Worm (Caenorhabditis elegans) whole organism, L4 larva: ENCODE results near the gene mmcm-1.
A peak's percentile ranks its signal among the peaks of the same experiment; 100 is the strongest.

Source experiments
- D1046.2 ChIP-seq: fragments of 200-800 bp; sonication (Bioruptor generic); IDR thresholded peaks from 2 replicates; pipeline ENCODE4 v1.3.6; 2022; ENCODE audit warnings: missing genetic modification characterization, missing compliant biosample characterization
- F10B5.3 ChIP-seq: sonication (generic microtip); optimal IDR thresholded peaks from 2 replicates; lab custom pipeline; 2016; ENCODE audit warnings: mild to moderate bottlenecking, missing genetic modification characterization, missing compliant biosample characterization
- F26F4.8 ChIP-seq: fragments of 200-800 bp; sonication (Bioruptor generic); conservative IDR thresholded peaks from 2 replicates; pipeline ENCODE4 v1.3.6; 2022; ENCODE audit warnings: missing genetic modification characterization, missing compliant biosample characterization
- F37D6.2 ChIP-seq: sonication (generic microtip); optimal IDR thresholded peaks from 2 replicates; lab custom pipeline; 2016; ENCODE audit warnings: mild to moderate bottlenecking, missing genetic modification characterization, missing compliant biosample characterization
- R02D3.7 ChIP-seq: fragments of 150-350 bp; sonication (generic microtip); optimal IDR thresholded peaks from 3 replicates; lab custom pipeline; 2014; ENCODE audit warnings: missing biosample characterization, missing genetic modification characterization
- Y75B8A.6 ChIP-seq: fragments of 200-800 bp; sonication (Bioruptor generic); IDR thresholded peaks from 2 replicates; pipeline ENCODE4 v1.3.6; 2022; ENCODE audit warnings: missing genetic modification reagents, missing genetic modification characterization, missing compliant biosample characterization
- aly-2 ChIP-seq: sonication (generic microtip); optimal IDR thresholded peaks from 2 replicates; lab custom pipeline; 2018; ENCODE audit warnings: missing biosample characterization, missing genetic modification characterization
- ama-1 ChIP-seq: fragments of 150-350 bp; optimal IDR thresholded peaks from 2 replicates; lab custom pipeline; 2014; ENCODE audit warnings: inconsistent platforms, mixed read lengths
- ceh-44 ChIP-seq: fragments of 200-800 bp; sonication (Bioruptor generic); IDR thresholded peaks from 2 replicates; pipeline ENCODE4 v1.3.6; 2022; ENCODE audit warnings: missing genetic modification reagents, missing genetic modification characterization, missing compliant biosample characterization
- ceh-62 ChIP-seq: sonication (generic microtip); optimal IDR thresholded peaks from 2 replicates; lab custom pipeline; 2017; ENCODE audit warnings: missing biosample characterization, missing genetic modification characterization
- daf-16 ChIP-seq, 3 experiments: sonication (generic microtip); optimal IDR thresholded peaks; 2 replicates each; lab custom pipeline; 2016 to 2017; ENCODE audit warnings: missing genetic modification characterization in 3 of 3, missing genetic modification reagents in 3 of 3, mild to moderate bottlenecking in 2 of 3, missing compliant biosample characterization in 2 of 3, missing biosample characterization in 1 of 3, moderate library complexity in 1 of 3
- daf-8 ChIP-seq: fragments of 200-800 bp; sonication (Bioruptor generic); IDR thresholded peaks from 2 replicates; pipeline ENCODE4 v1.3.6; 2022; ENCODE audit warnings: missing genetic modification characterization, missing compliant biosample characterization
- dmd-6 ChIP-seq: fragments of 200-800 bp; sonication (Bioruptor generic); IDR thresholded peaks from 2 replicates; pipeline ENCODE4 v1.3.6; 2022; ENCODE audit warnings: missing genetic modification reagents, missing genetic modification characterization, missing compliant biosample characterization
- dve-1 ChIP-seq: sonication (generic microtip); optimal IDR thresholded peaks from 2 replicates; lab custom pipeline; 2017; ENCODE audit warnings: antibody characterized with exemption, mild to moderate bottlenecking, missing genetic modification characterization, missing compliant biosample characterization; ENCODE audit not compliant: insufficient read depth
- egl-43 ChIP-seq: fragments of 200-800 bp; sonication (Bioruptor generic); IDR thresholded peaks from 2 replicates; pipeline ENCODE4 v1.3.6; 2022; ENCODE audit warnings: missing genetic modification reagents, missing genetic modification characterization, missing compliant biosample characterization
- gei-8 ChIP-seq: fragments of 200-800 bp; sonication (Bioruptor generic); optimal IDR thresholded peaks from 2 replicates; lab custom pipeline; 2018; ENCODE audit warnings: mild to moderate bottlenecking, missing genetic modification characterization, missing compliant biosample characterization
- hif-1 ChIP-seq, 2 experiments: sonication (generic microtip); optimal IDR thresholded peaks; 2 replicates each; lab custom pipeline; 2016 to 2017; ENCODE audit warnings: missing compliant biosample characterization in 2 of 2, missing genetic modification characterization in 2 of 2, missing genetic modification reagents in 2 of 2, missing genotype in 2 of 2, mild to moderate bottlenecking in 1 of 2
- hlh-11 ChIP-seq: fragments of 200-800 bp; sonication (Bioruptor generic); optimal IDR thresholded peaks from 2 replicates; lab custom pipeline; 2018; ENCODE audit warnings: mild to moderate bottlenecking, missing genetic modification characterization, missing compliant biosample characterization
- hlh-30 ChIP-seq: sonication (generic microtip); optimal IDR thresholded peaks from 2 replicates; lab custom pipeline; 2017; ENCODE audit warnings: antibody characterized with exemption, mild to moderate bottlenecking, missing genetic modification characterization, missing compliant biosample characterization; ENCODE audit not compliant: insufficient read depth
- hmg-1.1 ChIP-seq: fragments of 200-800 bp; sonication (Bioruptor generic); IDR thresholded peaks from 2 replicates; pipeline ENCODE4 v1.3.6; 2022; ENCODE audit warnings: missing genetic modification reagents, missing genetic modification characterization, missing compliant biosample characterization
- lin-13 ChIP-seq: fragments of 150-350 bp; optimal IDR thresholded peaks from 2 replicates; lab custom pipeline; 2014; ENCODE audit warnings: missing biosample characterization, missing genetic modification reagents, missing genetic modification characterization
- madf-5 ChIP-seq, 2 experiments: fragments of 200-800 bp; sonication (Bioruptor generic); IDR thresholded peaks; 2 replicates each; pipeline ENCODE4 v1.3.6; 2022; ENCODE audit warnings: missing compliant biosample characterization in 2 of 2, missing genetic modification characterization in 2 of 2
- mdl-1 ChIP-seq, 2 experiments: fragments of 150-350 bp in 1 of 2; sonication (generic microtip) in 1 of 2; optimal IDR thresholded peaks; 2 replicates each; lab custom pipeline; 2014 to 2017; ENCODE audit warnings: missing biosample characterization in 2 of 2, missing genetic modification characterization in 2 of 2
- mxl-2 ChIP-seq: fragments of 200-800 bp; sonication (Bioruptor generic); conservative IDR thresholded peaks from 2 replicates; pipeline ENCODE4 v1.3.6; 2022; ENCODE audit warnings: missing genetic modification reagents, missing genetic modification characterization, missing compliant biosample characterization
- mxl-3 ChIP-seq: fragments of 200-800 bp; sonication (Bioruptor generic); optimal IDR thresholded peaks from 2 replicates; lab custom pipeline; 2018; ENCODE audit warnings: mild to moderate bottlenecking, missing genetic modification characterization, missing compliant biosample characterization
- nhr-10 ChIP-seq: fragments of 150-350 bp; optimal IDR thresholded peaks from 2 replicates; lab custom pipeline; 2014; ENCODE audit warnings: missing biosample characterization, missing genetic modification characterization
- nhr-11 ChIP-seq: fragments of 150-350 bp; optimal IDR thresholded peaks from 2 replicates; lab custom pipeline; 2014; ENCODE audit warnings: missing biosample characterization, missing genetic modification characterization
- nhr-111 ChIP-seq: fragments of 200-800 bp; sonication (Bioruptor generic); optimal IDR thresholded peaks from 2 replicates; lab custom pipeline; 2018; ENCODE audit warnings: mild to moderate bottlenecking, missing genetic modification characterization, missing compliant biosample characterization
- nhr-237 ChIP-seq: sonication (generic microtip); optimal IDR thresholded peaks from 2 replicates; lab custom pipeline; 2017; ENCODE audit warnings: missing biosample characterization, missing genetic modification characterization
- nhr-28 ChIP-seq: fragments of 150-350 bp; optimal IDR thresholded peaks from 2 replicates; lab custom pipeline; 2014; ENCODE audit warnings: missing biosample characterization, missing genetic modification characterization
- nhr-48 ChIP-seq: sonication (generic microtip); optimal IDR thresholded peaks from 2 replicates; lab custom pipeline; 2016; ENCODE audit warnings: mild to moderate bottlenecking, missing genetic modification characterization, missing compliant biosample characterization
- nhr-6 ChIP-seq: fragments of 150-350 bp; optimal IDR thresholded peaks from 2 replicates; lab custom pipeline; 2014; ENCODE audit warnings: missing biosample characterization, missing genetic modification characterization
- nhr-77 ChIP-seq: fragments of 150-350 bp; optimal IDR thresholded peaks from 2 replicates; lab custom pipeline; 2014; ENCODE audit warnings: missing biosample characterization, missing genetic modification characterization
- php-3 ChIP-seq: fragments of 200-800 bp; sonication (Bioruptor generic); IDR thresholded peaks from 2 replicates; pipeline ENCODE4 v1.3.6; 2022; ENCODE audit warnings: missing genetic modification reagents, missing genetic modification characterization, missing compliant biosample characterization
- rbr-2 ChIP-seq: sonication (generic microtip); optimal IDR thresholded peaks from 2 replicates; lab custom pipeline; 2016; ENCODE audit warnings: missing genotype, missing genetic modification characterization, missing compliant biosample characterization
- sdz-12 ChIP-seq: fragments of 200-800 bp; sonication (Bioruptor generic); optimal IDR thresholded peaks from 2 replicates; lab custom pipeline; 2018; ENCODE audit warnings: mild to moderate bottlenecking, missing genetic modification characterization, missing compliant biosample characterization
- set-16 ChIP-seq: fragments of 200-800 bp; sonication (Bioruptor generic); IDR thresholded peaks from 2 replicates; pipeline ENCODE4 v1.3.6; 2022; ENCODE audit warnings: missing genetic modification reagents, missing genetic modification characterization, missing compliant biosample characterization
- spr-1 ChIP-seq: sonication (generic microtip); optimal IDR thresholded peaks from 2 replicates; lab custom pipeline; 2016; ENCODE audit warnings: mild to moderate bottlenecking, missing genetic modification characterization, missing compliant biosample characterization
- spr-3 ChIP-seq: fragments of 200-800 bp; sonication (Bioruptor generic); optimal IDR thresholded peaks from 2 replicates; lab custom pipeline; 2018; ENCODE audit warnings: mild to moderate bottlenecking, missing genetic modification characterization, missing compliant biosample characterization
- unc-62 ChIP-seq, 3 experiments: fragments of 150-350 bp in 1 of 3; sonication (generic microtip); optimal IDR thresholded peaks in 2 of 3; peaks in 1 of 3; 1 replicate in 1 of 3; 2 replicates in 2 of 3; lab custom pipeline; 2014 to 2017; ENCODE audit warnings: missing biosample characterization in 3 of 3, missing genetic modification characterization in 3 of 3, missing genetic modification reagents in 3 of 3, missing genotype in 1 of 3
- zfp-3 ChIP-seq: fragments of 200-800 bp; sonication (Bioruptor generic); conservative IDR thresholded peaks from 2 replicates; pipeline ENCODE4 v1.3.6; 2022; ENCODE audit warnings: missing genetic modification reagents, missing genetic modification characterization, missing compliant biosample characterization
- zip-2 ChIP-seq: fragments of 150-350 bp; optimal IDR thresholded peaks from 2 replicates; lab custom pipeline; 2014; ENCODE audit warnings: missing biosample characterization, missing genetic modification characterization

mmcm-1 gene

DNA sequence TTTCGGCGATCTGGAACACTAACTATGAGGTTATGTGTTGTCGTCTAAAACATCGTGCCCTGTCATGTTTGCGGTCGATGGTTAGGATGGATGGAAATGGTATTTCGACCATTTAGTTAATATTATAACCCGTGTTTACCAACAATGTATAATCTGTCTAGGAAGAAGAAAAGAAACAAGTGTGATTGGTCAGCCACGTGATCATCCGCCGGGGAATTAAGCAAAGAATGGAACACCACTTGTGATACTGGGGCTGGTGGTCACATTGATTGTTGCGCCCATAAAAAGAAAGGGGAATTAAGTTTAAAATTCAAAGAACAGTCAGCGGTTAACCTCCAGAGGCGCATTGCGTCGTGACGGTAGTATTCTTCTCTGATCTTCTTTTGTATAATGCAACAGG lies 31.9 kb downstream of the mmcm-1 start (continued):
- TF ChIP-seq spr-1 (tag; lab: Kevin White, UChicago) (no peak), lin-13 (GFP tag; lab: Kevin White, UChicago) (peak; percentile 19), Y75B8A.6 (GFP tag; lab: Robert Waterston, UW) (no peak), rbr-2 (no peak), sdz-12 (GFP tag; lab: Kevin White, UChicago) (no peak), nhr-6 (tag; lab: Kevin White, UChicago) (no peak), daf-8 (no peak), nhr-111 (no peak), egl-43 (GFP tag; lab: Robert Waterston, UW) (no peak)

DNA sequence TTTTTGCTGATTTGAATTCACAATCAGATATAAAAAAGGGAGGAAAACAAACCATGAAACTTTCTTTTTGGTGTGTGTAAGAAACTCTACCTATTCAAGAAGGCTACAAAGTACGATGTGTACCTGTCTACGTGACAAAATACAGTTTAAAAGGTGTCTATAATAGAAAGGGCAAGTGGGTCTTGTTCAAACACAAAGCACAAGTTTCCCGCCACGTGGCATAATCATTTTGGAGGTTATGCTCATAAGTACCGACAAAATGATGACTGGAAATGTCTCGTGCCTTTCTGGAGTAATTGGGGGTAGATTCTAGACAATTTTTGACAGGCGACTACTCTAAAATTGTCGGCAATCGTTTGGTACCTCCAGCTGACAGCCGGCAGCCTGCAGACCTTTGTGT lies 32.6 kb downstream of the mmcm-1 start:
- TF ChIP-seq F37D6.2 (tag; lab: Kevin White, UChicago) (no peak), ceh-44 (GFP tag; lab: Robert Waterston, UW) (no peak), hlh-11 (peak; percentile 35), madf-5 (GFP tag; IDR thresholded peaks at IDR 0.05; lab: Robert Waterston, UW) (no peak; a peak in 1 of 4 replicates), F26F4.8 (GFP tag; lab: Robert Waterston, UW) (no peak), daf-16 (GFP tag; optimal IDR thresholded peaks at IDR 0.05; lab: Kevin White, UChicago) (no peak), daf-16 (tag; optimal IDR thresholded peaks at IDR 0.05; lab: Kevin White, UChicago) (peak; percentile 17), D1046.2 (GFP tag; lab: Robert Waterston, UW) (no peak), R02D3.7 (tag; lab: Kevin White, UChicago) (no peak), daf-8 (no peak), ama-1 (no peak), hlh-30 (peak; percentile 30), spr-3 (GFP tag; lab: Kevin White, UChicago) (no peak), hif-1 (tag; optimal IDR thresholded peaks at IDR 0.05; lab: Kevin White, UChicago) (peak in 1 of 2 experiments; percentile 93), ceh-62 (tag; lab: Kevin White, UChicago) (no peak), dmd-6 (GFP tag; lab: Robert Waterston, UW) (peak; percentile 74), dve-1 (tag; lab: Kevin White, UChicago) (peak; percentile 47), zfp-3 (GFP tag; lab: Robert Waterston, UW) (0 out of 2 replicates have a peak, but pooled peaks have one; percentile 14), nhr-28 (tag; lab: Kevin White, UChicago) (peak; percentile 67), F10B5.3 (tag; lab: Kevin White, UChicago) (no peak)

DNA sequence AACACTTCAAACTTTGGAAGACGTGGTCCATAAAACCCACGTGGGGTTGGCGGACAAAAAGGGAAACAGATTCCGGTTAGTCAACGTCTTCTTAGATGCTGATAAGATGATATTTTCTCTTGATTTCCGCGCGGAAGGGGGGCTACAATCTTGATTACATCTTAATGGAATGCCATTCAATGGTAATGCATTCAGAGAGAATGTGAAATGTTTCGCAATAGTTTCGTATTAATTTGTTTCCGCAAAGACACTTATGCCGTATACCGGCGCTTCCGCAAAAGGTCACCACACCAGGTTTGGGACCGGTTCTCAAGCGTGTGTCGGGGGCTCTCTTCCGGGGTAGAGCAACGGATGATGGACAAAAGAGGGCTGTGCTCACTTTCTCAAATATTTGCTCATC lies 33.0 kb downstream of the mmcm-1 start:
- no peak for TF ChIP-seq gei-8
- TF ChIP-seq nhr-77: no peak
- TF ChIP-seq nhr-237 (tag; lab: Kevin White, UChicago): no peak
- no peak for TF ChIP-seq F37D6.2 (tag; lab: Kevin White, UChicago)
- peak; percentile 38 for TF ChIP-seq mxl-3
- no peak for TF ChIP-seq nhr-6 (tag; lab: Kevin White, UChicago)
- peak in 1 of 2 experiments; percentile 41 for TF ChIP-seq unc-62 (GFP tag; optimal IDR thresholded peaks at IDR 0.05 in 1 of 2; lab: Kevin White, UChicago)
- TF ChIP-seq unc-62 (tag; optimal IDR thresholded peaks at IDR 0.05; lab: Kevin White, UChicago): no peak
- TF ChIP-seq mdl-1 (tag; optimal IDR thresholded peaks at IDR 0.05; lab: Kevin White, UChicago): peak in 1 of 2 experiments; percentile 11
- TF ChIP-seq zip-2 (tag; lab: Kevin White, UChicago): peak; percentile 31
- TF ChIP-seq nhr-10: no peak
- no peak for TF ChIP-seq aly-2 (tag; lab: Kevin White, UChicago)

DNA sequence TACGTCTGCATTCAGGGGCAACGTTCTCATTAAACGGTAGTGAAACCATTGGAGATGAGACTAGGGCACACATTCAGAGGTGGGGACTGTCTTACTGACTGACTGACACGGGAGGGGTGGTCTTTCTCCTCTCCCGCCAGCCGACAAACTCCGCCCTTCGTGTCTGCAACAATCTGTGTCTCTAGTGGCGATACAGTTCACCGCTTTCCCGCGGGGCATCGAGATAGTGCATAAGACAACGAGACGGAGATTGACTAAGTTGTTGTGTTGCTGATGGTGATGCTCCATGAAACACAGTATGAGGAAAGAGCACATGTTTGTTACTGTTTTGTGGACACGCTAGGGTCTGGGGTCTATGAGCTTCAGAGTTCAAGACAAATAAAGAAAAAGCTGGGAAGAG lies 34.1 kb downstream of the mmcm-1 start:
- peak; percentile 34 for TF ChIP-seq dve-1 (tag; lab: Kevin White, UChicago)
- peak; percentile 25 for TF ChIP-seq lin-13 (GFP tag; lab: Kevin White, UChicago)
- TF ChIP-seq mxl-2 (GFP tag; lab: Robert Waterston, UW): no peak
- TF ChIP-seq spr-3 (GFP tag; lab: Kevin White, UChicago): peak; percentile 11
- peak in 1 of 2 experiments; percentile 66 for TF ChIP-seq mdl-1 (tag; optimal IDR thresholded peaks at IDR 0.05; lab: Kevin White, UChicago)
- TF ChIP-seq hlh-30: peak; percentile 65
- peak; percentile 42; the same call in 1 of the 2 replicates for TF ChIP-seq hmg-1.1 (GFP tag; lab: Robert Waterston, UW)
- TF ChIP-seq nhr-28 (tag; lab: Kevin White, UChicago): peak; percentile 64
- 0 out of 2 replicates have a peak, but pooled peaks have one; percentile 40 for TF ChIP-seq egl-43 (GFP tag; lab: Robert Waterston, UW)
- no peak for TF ChIP-seq nhr-48 (tag; lab: Kevin White, UChicago)
- no peak for TF ChIP-seq php-3 (GFP tag; lab: Robert Waterston, UW)
- TF ChIP-seq set-16 (GFP tag; lab: Robert Waterston, UW): peak; percentile 35; the same call in 1 of the 2 replicates
- peak; percentile 72 for TF ChIP-seq hlh-11
- TF ChIP-seq nhr-11 (tag; lab: Kevin White, UChicago): no peak
- TF ChIP-seq daf-16 (GFP tag; optimal IDR thresholded peaks at IDR 0.05; lab: Kevin White, UChicago): no peak
- peak; percentile 71 for TF ChIP-seq daf-16 (tag; optimal IDR thresholded peaks at IDR 0.05; lab: Kevin White, UChicago)
- TF ChIP-seq nhr-77: peak; percentile 41
- TF ChIP-seq spr-1 (tag; lab: Kevin White, UChicago): no peak
- peak; percentile 65 for TF ChIP-seq dmd-6 (GFP tag; lab: Robert Waterston, UW)
